Worm (Caenorhabditis elegans) whole organism, L1 larva: ENCODE data around the gene R02D5.10.

Experiments used
- C16A3.4 ChIP-seq: fragments of 150-350 bp; optimal IDR thresholded peaks from 2 replicates; lab custom pipeline; 2014; ENCODE audit warnings: missing biosample characterization, missing genetic modification characterization
- aha-1 ChIP-seq: fragments of 150-350 bp; optimal IDR thresholded peaks from 2 replicates; lab custom pipeline; 2014; ENCODE audit warnings: missing biosample characterization, missing genetic modification characterization
- dpl-1 ChIP-seq, 3 experiments: fragments of 150-350 bp in 2 of 3; sonication (generic microtip) in 1 of 3; optimal IDR thresholded peaks; 2 replicates each; lab custom pipeline; 2014 to 2017; ENCODE audit warnings: missing biosample characterization in 3 of 3, missing genetic modification characterization in 3 of 3, missing genetic modification reagents in 3 of 3
- dsc-1 ChIP-seq: sonication (generic microtip); optimal IDR thresholded peaks from 2 replicates; lab custom pipeline; 2016; ENCODE audit warnings: mild to moderate bottlenecking, missing genetic modification characterization, missing compliant biosample characterization

DNA sequence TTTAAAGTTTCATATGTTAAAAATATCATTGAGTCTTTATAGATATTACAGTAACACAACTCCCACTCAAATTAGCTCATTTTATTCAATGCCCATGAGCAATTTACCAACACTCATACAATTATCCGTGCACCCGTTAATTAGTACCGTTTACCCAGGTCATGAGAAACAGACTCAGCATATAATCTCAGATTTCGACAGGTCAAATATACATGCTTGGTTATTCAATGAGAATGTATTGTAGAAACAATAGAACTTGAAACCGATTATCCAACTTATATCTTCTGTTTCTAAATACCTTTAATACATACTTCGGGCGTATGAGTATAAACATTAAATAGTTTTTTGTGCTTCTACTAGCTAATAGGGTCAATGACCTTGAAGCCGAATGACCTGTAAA lies 45.9 kb upstream of the R02D5.10 start:
- no peak for TF ChIP-seq dpl-1 (GFP tag; optimal IDR thresholded peaks at IDR 0.05; lab: Kevin White, UChicago)
- no peak for TF ChIP-seq aha-1 (tag; lab: Kevin White, UChicago)
- TF ChIP-seq dsc-1, result no peak
- no peak for TF ChIP-seq C16A3.4 (tag; lab: Kevin White, UChicago)
